Fruit fly (Drosophila melanogaster): ENCODE measurements around the gene Pdcd4.

Gene Pdcd4

DNA sequence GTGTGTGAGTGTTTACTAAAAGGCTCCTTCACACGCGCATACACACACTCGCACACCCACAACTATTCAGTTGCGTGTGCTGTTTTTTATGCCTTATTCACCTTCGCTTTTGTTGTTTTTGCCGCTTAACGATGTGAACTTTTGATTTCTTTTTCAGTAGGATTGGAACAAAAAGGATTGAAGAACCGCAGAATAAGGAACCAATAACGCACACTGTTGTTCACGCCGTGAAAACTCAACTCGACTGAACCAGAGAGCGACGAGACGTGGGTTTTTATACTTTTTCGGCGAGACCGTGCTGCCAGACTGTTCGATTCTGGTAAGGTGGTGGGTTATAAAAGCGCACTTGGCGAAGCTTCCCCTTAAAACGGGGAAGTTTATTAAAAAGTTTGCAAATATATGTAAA, at the start of gene Pdcd4:
Pdcd4 (minus strand) TSS at position 255 of the 406 bp plus-strand sequence.
- TF ChIP-seq CG8478 (optimal IDR thresholded peaks at IDR 0.05) (no peak), CTCF (optimal IDR thresholded peaks at IDR 0.05) (no peak)

DNA sequence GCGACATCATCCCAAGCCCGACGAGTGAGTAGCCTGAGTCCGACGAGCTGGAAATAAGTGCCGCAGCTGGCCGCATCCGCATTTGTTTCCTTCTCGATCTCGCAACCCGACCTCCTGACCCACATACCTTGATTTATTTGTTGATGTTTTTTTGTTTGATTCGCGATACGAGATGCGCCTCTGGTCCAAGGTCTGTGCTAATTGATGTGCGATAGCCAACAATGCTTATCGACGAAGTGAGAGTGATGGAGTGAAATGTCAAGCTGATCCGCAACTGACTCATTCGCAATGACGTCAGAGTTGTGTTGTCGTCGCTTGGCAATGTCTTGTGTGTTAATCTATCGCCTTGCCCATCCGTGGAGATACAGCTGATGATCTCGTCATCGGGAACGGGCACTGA, 49.2 kb upstream of the Pdcd4 start:
- TF ChIP-seq CG8478 (optimal IDR thresholded peaks at IDR 0.05), result no peak
- TF ChIP-seq CTCF (optimal IDR thresholded peaks at IDR 0.05), result no peak

dm6 chrX:13800680-13801079, 45.5 kb upstream of the Pdcd4 start:
- TF ChIP-seq CTCF (optimal IDR thresholded peaks at IDR 0.05), result no peak
- TF ChIP-seq CG8478 (optimal IDR thresholded peaks at IDR 0.05), result no peak

DNA sequence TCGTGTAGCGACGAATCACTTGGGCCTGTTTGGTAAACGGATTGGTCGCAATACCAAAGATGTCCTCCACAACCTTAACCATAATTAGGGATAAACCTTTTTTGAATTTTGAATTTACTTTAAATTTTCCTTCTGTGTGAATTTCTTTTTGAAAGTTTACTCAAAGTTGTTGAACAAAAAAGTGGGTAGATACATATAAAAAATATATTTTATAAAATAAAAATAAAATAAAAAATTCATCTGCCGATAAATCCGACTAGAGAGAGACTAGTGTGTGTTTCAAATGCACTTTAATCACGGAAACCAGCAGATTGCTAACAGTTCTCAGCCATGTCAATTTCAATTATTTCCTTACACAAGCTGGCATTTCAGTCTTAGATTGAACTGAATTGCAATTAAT, 42.3 kb upstream of the Pdcd4 start, which contains the start of gene CG10996:
CG10996 (minus strand) TSS at position 101 of the 400 bp plus-strand sequence.
- TF ChIP-seq CG8478 (optimal IDR thresholded peaks at IDR 0.05), result no peak
- no peak for TF ChIP-seq CTCF (optimal IDR thresholded peaks at IDR 0.05)

DNA sequence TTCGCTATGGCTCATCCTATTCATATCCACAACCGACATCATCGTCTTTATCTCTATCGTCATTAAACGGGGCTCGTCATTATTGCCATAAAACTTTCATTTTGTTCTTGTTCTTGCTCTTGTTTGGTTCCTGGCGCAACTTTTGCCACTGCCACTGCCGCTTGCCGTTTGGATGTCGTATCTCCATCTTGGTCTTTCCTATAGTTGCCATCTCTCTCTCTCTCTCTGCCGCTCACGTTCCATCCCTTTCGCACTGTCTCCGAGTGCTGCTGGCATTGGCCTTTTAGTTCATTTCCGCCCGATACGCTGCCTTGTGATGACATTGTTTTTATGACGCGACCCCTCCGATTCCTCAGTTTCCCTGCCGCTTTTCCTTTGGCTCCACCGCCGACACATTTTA, 37.3 kb upstream of the Pdcd4 start:
- TF ChIP-seq CG8478 (optimal IDR thresholded peaks at IDR 0.05), result no peak

- no peak for TF ChIP-seq CG8478 (optimal IDR thresholded peaks at IDR 0.05)
- no peak for TF ChIP-seq CTCF (optimal IDR thresholded peaks at IDR 0.05)
These were observed 35.8 kb upstream of the Pdcd4 start, which contains the start of gene CG10993 for dm6 chrX:13791011-13791410. Gene CG10993 (minus strand): TSS chrX:13791111.

- TF ChIP-seq CG8478 (optimal IDR thresholded peaks at IDR 0.05) (no peak), CTCF (optimal IDR thresholded peaks at IDR 0.05) (no peak)
These were observed 33.9 kb upstream of the Pdcd4 start for dm6 chrX:13788973-13789682.

DNA sequence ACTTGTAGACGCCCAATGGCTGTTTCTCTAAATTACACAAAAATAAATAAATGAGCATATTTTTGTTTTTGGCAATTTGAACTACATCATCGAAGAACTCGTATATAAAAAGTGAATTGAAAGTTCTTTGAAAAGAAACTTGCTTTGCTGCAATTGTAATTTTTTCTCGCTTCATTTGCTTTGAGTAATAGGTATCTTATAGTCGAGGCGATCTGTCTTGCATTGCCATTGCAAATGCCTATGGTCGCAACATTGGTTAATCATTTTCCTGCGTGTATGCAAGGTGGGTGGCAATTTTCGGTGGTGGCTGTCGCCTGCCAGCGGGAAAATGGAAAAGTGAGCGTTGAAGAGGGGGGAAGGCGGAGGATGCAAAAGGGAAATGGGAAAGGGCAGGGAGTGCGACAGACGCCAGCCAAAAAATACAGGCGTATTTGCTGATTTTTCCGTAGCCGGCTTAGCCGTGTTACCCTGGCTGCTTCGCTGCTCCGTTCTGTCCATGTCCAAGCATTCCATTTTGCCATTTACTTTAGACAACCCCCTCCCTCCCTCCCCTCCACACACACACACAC, 32.2 kb upstream of the Pdcd4 start:
- TF ChIP-seq CTCF (optimal IDR thresholded peaks at IDR 0.05) (no peak), CG8478 (optimal IDR thresholded peaks at IDR 0.05) (no peak)

DNA sequence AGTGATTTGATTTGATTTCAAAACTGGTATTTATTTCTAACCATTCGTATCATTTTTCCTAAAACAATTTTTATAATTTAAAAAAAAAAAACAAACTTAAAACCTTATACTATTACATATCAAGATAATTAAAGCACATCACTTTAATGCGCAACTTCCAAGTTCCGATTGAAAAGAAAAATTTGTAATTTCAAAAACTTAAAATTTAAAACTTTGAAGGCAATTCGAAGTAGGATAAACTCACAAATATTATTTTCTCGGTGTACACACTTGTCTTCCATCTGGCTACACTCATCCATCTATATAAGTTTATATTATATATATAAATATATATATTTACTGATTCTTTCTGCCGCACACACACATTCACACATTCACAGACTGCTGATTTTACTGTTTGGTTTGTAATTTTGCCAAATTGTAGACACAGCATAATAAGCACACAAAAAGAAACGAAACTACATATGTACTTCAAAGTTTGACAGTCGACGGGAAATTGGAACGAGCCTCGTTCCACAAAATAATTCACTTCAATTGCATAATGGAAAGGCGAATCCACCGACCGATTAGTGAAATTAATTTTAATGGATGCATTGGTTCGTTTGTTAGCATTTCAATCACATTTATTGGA, 30.9 kb upstream of the Pdcd4 start:
- TF ChIP-seq CTCF (optimal IDR thresholded peaks at IDR 0.05) (no peak), CG8478 (optimal IDR thresholded peaks at IDR 0.05) (no peak)

DNA sequence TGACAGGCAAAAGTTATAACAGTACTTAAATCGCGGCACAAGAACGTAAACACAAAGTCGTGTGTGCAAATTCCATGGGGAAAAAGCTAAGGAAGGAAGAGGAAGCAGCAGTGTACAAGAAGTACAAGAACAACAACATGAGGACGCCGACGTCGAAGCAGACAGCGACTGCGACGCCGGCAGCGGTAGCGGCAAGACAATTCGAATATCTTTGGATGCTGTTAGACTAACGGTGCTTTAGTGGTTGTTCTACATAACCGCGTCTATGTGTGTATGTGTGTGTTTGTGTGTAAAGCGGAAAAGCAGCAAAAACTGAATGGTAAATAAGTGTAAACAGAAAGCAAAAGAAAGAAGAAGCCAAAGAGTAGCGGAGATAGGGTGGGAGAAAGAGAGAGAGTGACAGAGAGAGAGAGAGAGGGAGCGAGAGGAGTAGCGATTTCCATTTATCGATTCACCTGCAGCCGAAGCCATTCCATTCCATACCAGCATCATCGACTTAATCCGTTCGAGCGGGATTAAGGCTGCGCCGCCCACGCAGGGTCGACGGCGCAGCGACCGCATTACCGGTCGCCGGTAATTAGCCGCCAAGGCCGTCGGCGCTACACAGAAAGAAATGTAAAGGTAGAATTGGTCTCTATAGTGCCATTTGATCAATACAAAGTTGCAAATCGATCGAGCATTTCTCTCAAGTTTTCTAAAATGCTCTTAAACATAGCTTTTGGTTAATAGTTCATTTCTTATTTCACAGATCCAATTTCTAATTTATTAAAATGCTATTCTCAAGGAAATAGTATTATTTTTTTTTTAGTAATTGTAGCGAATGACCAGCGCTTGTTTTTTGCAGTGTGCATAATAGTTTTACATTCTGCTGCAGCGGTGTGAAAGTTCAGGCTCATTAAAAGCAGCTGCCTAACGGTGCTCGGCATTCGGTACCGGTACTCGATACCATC, 29.0 kb upstream of the Pdcd4 start:
- TF ChIP-seq CG8478 (optimal IDR thresholded peaks at IDR 0.05) (no peak), CTCF (optimal IDR thresholded peaks at IDR 0.05) (no peak)

DNA sequence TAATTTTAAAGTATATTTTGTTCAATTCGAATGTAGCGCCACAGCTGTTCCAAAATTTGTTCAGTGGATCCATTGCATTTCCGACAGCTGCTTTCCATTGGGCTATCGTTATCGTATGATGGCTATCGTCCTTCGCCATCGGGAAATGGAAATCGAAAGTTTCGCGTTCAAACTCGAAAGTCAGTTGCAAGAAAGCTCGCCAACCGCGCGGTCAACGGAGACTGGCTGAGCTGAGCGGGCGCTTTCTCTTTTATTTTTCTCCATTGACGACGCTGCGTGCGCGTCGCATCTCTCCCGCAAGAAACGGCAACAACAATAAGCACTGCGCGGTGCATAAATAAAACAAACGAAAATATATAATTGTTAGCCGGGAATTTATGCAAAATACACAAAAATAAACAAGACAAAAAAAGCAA, 28.3 kb upstream of the Pdcd4 start, which contains the start of gene inaE:
inaE (plus strand) TSS at position 181 of the 416 bp plus-strand sequence.
- no peak for TF ChIP-seq CG8478 (optimal IDR thresholded peaks at IDR 0.05)
- TF ChIP-seq CTCF (optimal IDR thresholded peaks at IDR 0.05), result peak in 1 of 2 experiments; percentile 14

dm6 chrX:13781739-13782502, 26.7 kb upstream of the Pdcd4 start, which contains the start of the genes CtsB and amrt:
Gene CtsB (minus strand): TSS chrX:13782170.
Gene amrt (plus strand): TSS chrX:13782459.
- TF ChIP-seq CTCF (optimal IDR thresholded peaks at IDR 0.05), result no peak
- TF ChIP-seq CG8478 (optimal IDR thresholded peaks at IDR 0.05), result no peak

- no peak for TF ChIP-seq CG8478 (optimal IDR thresholded peaks at IDR 0.05)
- TF ChIP-seq CTCF (optimal IDR thresholded peaks at IDR 0.05), result no peak
These were observed 24.5 kb upstream of the Pdcd4 start for dm6 chrX:13779696-13780095.

DNA sequence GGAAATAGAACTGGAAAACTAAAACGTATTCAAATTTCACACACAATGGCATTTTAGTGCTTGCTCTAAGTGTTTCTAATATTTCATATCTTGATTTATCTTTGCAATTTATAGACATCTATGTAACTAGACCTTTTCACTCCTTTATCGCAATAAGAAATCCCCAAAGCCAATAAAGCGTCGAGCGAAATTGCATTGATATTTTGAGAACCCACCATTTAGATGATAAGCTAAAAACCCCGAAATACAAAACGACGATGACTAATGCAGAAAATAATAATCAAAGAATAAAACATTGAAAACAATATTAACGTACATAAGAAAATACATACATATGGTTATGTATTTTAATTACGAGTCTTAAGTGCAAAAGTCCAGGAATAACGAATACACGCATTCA, 23.4 kb upstream of the Pdcd4 start:
- TF ChIP-seq CG8478 (optimal IDR thresholded peaks at IDR 0.05) (no peak), CTCF (optimal IDR thresholded peaks at IDR 0.05) (no peak)

All from S2 (cell line).